Fruit fly (Drosophila melanogaster) whole organism, prepupa: Measurements from ENCODE around the gene osp.

ENCODE experiments used
- Blimp-1 ChIP-seq: fragments of 200-800 bp; sonication (Bioruptor generic); optimal IDR thresholded peaks from 3 replicates; lab custom pipeline; 2017; ENCODE audit warnings: missing biosample characterization, missing genetic modification characterization, mild to moderate bottlenecking, moderate library complexity, missing genetic modification reagents
- CG10669 ChIP-seq: fragments of 200-800 bp; sonication (Bioruptor generic); optimal IDR thresholded peaks from 3 replicates; lab custom pipeline; 2018; ENCODE audit warnings: missing biosample characterization, mild to moderate bottlenecking, missing genetic modification characterization, moderate library complexity
- CG11294 ChIP-seq: fragments of 200-800 bp; sonication (Bioruptor generic); IDR thresholded peaks from 2 replicates; pipeline ENCODE4 v1.3.6; 2022; ENCODE audit warnings: missing biosample characterization, missing genetic modification characterization
- CG11762 ChIP-seq: fragments of 200-800 bp; sonication (Bioruptor generic); optimal IDR thresholded peaks from 3 replicates; lab custom pipeline; 2016; ENCODE audit warnings: missing biosample characterization, missing genetic modification characterization; ENCODE audit not compliant: insufficient read depth
- CG11902 ChIP-seq: fragments of 200-800 bp; sonication (Bioruptor generic); optimal IDR thresholded peaks from 3 replicates; lab custom pipeline; 2016; ENCODE audit warnings: missing biosample characterization, missing genetic modification characterization
- CG1621 ChIP-seq: fragments of 200-800 bp; sonication (Bioruptor generic); optimal IDR thresholded peaks from 3 replicates; lab custom pipeline; 2018; ENCODE audit warnings: missing biosample characterization, mild to moderate bottlenecking, missing genetic modification characterization
- CG16779 ChIP-seq: fragments of 200-800 bp; sonication (Bioruptor generic); optimal IDR thresholded peaks from 3 replicates; lab custom pipeline; 2017; ENCODE audit warnings: missing biosample characterization, mild to moderate bottlenecking, missing genetic modification characterization
- CG3032 ChIP-seq: fragments of 200-800 bp; optimal IDR thresholded peaks from 2 replicates; lab custom pipeline; 2019; ENCODE audit warnings: missing biosample characterization, mild to moderate bottlenecking, missing genetic modification characterization, moderate library complexity
- CG32006 ChIP-seq: fragments of 200-800 bp; sonication (Bioruptor generic); optimal IDR thresholded peaks from 3 replicates; lab custom pipeline; 2017; ENCODE audit warnings: missing biosample characterization, mild to moderate bottlenecking, missing genetic modification characterization
- CG3919 ChIP-seq: fragments of 200-800 bp; sonication (Bioruptor generic); optimal IDR thresholded peaks from 3 replicates; lab custom pipeline; 2016; ENCODE audit warnings: missing biosample characterization, missing genetic modification characterization
- CG4318 ChIP-seq: fragments of 200-800 bp; sonication (Bioruptor generic); optimal IDR thresholded peaks from 3 replicates; lab custom pipeline; 2017; ENCODE audit warnings: missing biosample characterization, mild to moderate bottlenecking, missing genetic modification characterization
- CG6163 ChIP-seq: fragments of 200-800 bp; sonication (Bioruptor generic); IDR thresholded peaks from 3 replicates; pipeline ENCODE4 v1.3.6; 2022; ENCODE audit warnings: missing biosample characterization, missing genetic modification characterization
- CG6276 ChIP-seq: fragments of 200-800 bp; sonication (Bioruptor generic); optimal IDR thresholded peaks from 2 replicates; lab custom pipeline; 2017; ENCODE audit warnings: missing biosample characterization, mild to moderate bottlenecking, missing genetic modification characterization
- CG6792 ChIP-seq: fragments of 200-800 bp; sonication (Bioruptor generic); optimal IDR thresholded peaks from 3 replicates; lab custom pipeline; 2016; ENCODE audit warnings: missing biosample characterization, missing genetic modification characterization
- CG6808 ChIP-seq: fragments of 200-800 bp; sonication (Bioruptor generic); optimal IDR thresholded peaks from 3 replicates; lab custom pipeline; 2017; ENCODE audit warnings: missing biosample characterization, missing genetic modification characterization, mild to moderate bottlenecking, moderate library complexity, missing genetic modification reagents
- CG6854 ChIP-seq: fragments of 200-800 bp; sonication (Bioruptor generic); optimal IDR thresholded peaks from 2 replicates; lab custom pipeline; 2017; ENCODE audit warnings: missing biosample characterization, mild to moderate bottlenecking, missing genetic modification characterization
- CG7368 ChIP-seq: fragments of 200-800 bp; sonication (Bioruptor generic); optimal IDR thresholded peaks from 3 replicates; lab custom pipeline; 2016; ENCODE audit warnings: missing biosample characterization, missing genetic modification characterization
- CG8119 ChIP-seq: fragments of 200-800 bp; sonication (Bioruptor generic); IDR thresholded peaks from 3 replicates; pipeline ENCODE4 v1.3.6; 2022; ENCODE audit warnings: missing biosample characterization, missing genetic modification characterization
- CG8319 ChIP-seq: fragments of 200-800 bp; sonication (Bioruptor generic); optimal IDR thresholded peaks from 3 replicates; lab custom pipeline; 2016; ENCODE audit warnings: missing biosample characterization, missing genetic modification characterization
- CG8632 ChIP-seq: fragments of 200-800 bp; sonication (Bioruptor generic); optimal IDR thresholded peaks from 3 replicates; lab custom pipeline; 2016; ENCODE audit warnings: missing biosample characterization, missing genetic modification characterization
- CG9139 ChIP-seq: fragments of 200-800 bp; sonication (Bioruptor generic); optimal IDR thresholded peaks from 3 replicates; lab custom pipeline; 2017; ENCODE audit warnings: missing biosample characterization, mild to moderate bottlenecking, missing genetic modification characterization
- Eip78C ChIP-seq: fragments of 200-800 bp; sonication (Bioruptor generic); peaks from one replicate; lab custom pipeline; 2016; ENCODE audit warnings: missing biosample characterization, missing genetic modification characterization
- Eip93F ChIP-seq: fragments of 200-800 bp; sonication (Bioruptor generic); optimal IDR thresholded peaks from 2 replicates; lab custom pipeline; 2016; ENCODE audit warnings: missing biosample characterization, mild to moderate bottlenecking, missing genetic modification characterization
- Ets21C ChIP-seq: fragments of 200-800 bp; sonication (Bioruptor generic); optimal IDR thresholded peaks from 3 replicates; lab custom pipeline; 2016; ENCODE audit warnings: missing biosample characterization, missing genetic modification characterization
- Ets96B ChIP-seq: fragments of 200-800 bp; optimal IDR thresholded peaks from 2 replicates; lab custom pipeline; 2019; ENCODE audit warnings: missing biosample characterization, mild to moderate bottlenecking, missing genetic modification characterization, moderate library complexity
- Gug ChIP-seq: fragments of 200-800 bp; sonication (Bioruptor generic); IDR thresholded peaks from 2 replicates; pipeline ENCODE4 v1.3.6; 2022; ENCODE audit warnings: missing biosample characterization, missing genetic modification characterization
- Hr38 ChIP-seq: sonication (Bioruptor generic); optimal IDR thresholded peaks from 2 replicates; lab custom pipeline; 2016; ENCODE audit warnings: missing biosample characterization, missing genetic modification characterization
- Hr39 ChIP-seq: fragments of 200-800 bp; sonication (Bioruptor generic); optimal IDR thresholded peaks from 2 replicates; lab custom pipeline; 2016; ENCODE audit warnings: missing biosample characterization, missing genetic modification characterization
- Hr4 ChIP-seq: fragments of 200-800 bp; sonication (Bioruptor generic); optimal IDR thresholded peaks from 3 replicates; lab custom pipeline; 2016; ENCODE audit warnings: missing biosample characterization, missing genetic modification characterization
- Lpt ChIP-seq: fragments of 200-800 bp; sonication (Bioruptor generic); optimal IDR thresholded peaks from 3 replicates; lab custom pipeline; 2016; ENCODE audit warnings: missing biosample characterization, missing genetic modification characterization
- Met ChIP-seq: fragments of 200-800 bp; sonication (Bioruptor generic); optimal IDR thresholded peaks from 3 replicates; lab custom pipeline; 2016; ENCODE audit warnings: missing biosample characterization, missing genetic modification characterization
- OdsH ChIP-seq: fragments of 200-800 bp; sonication (Bioruptor generic); optimal IDR thresholded peaks from 3 replicates; lab custom pipeline; 2016; ENCODE audit warnings: missing biosample characterization, missing genetic modification characterization
- Smox ChIP-seq: fragments of 200-800 bp; sonication (Bioruptor generic); optimal IDR thresholded peaks from 3 replicates; lab custom pipeline; 2016; ENCODE audit warnings: missing biosample characterization, missing genetic modification characterization
- Sox102F ChIP-seq: fragments of 200-800 bp; sonication (Bioruptor generic); optimal IDR thresholded peaks from 2 replicates; lab custom pipeline; 2016; ENCODE audit warnings: missing biosample characterization, mild to moderate bottlenecking, missing genetic modification characterization
- Sox14 ChIP-seq: fragments of 200-800 bp; sonication (Bioruptor generic); optimal IDR thresholded peaks from 3 replicates; lab custom pipeline; 2016; ENCODE audit warnings: missing biosample characterization, missing genetic modification characterization
- Sox15 ChIP-seq: fragments of 200-800 bp; sonication (Bioruptor generic); optimal IDR thresholded peaks from 3 replicates; lab custom pipeline; 2016; ENCODE audit warnings: missing biosample characterization, missing genetic modification characterization
- acj6 ChIP-seq: fragments of 200-800 bp; sonication (Bioruptor generic); optimal IDR thresholded peaks from 3 replicates; lab custom pipeline; 2016; ENCODE audit warnings: missing biosample characterization, missing genetic modification characterization
- cyc ChIP-seq: fragments of 200-800 bp; sonication (Bioruptor generic); optimal IDR thresholded peaks from 3 replicates; lab custom pipeline; 2016; ENCODE audit warnings: missing biosample characterization, missing genetic modification characterization
- dac ChIP-seq: fragments of 200-800 bp; sonication (Bioruptor generic); optimal IDR thresholded peaks from 2 replicates; lab custom pipeline; 2017; ENCODE audit warnings: missing biosample characterization, mild to moderate bottlenecking, missing genetic modification characterization
- eg ChIP-seq: fragments of 200-800 bp; sonication (Bioruptor generic); IDR thresholded peaks from 3 replicates; pipeline ENCODE4 v1.3.6; 2022; ENCODE audit warnings: missing biosample characterization, missing genetic modification characterization
- esn ChIP-seq: fragments of 200-800 bp; sonication (Bioruptor generic); optimal IDR thresholded peaks from 2 replicates; lab custom pipeline; 2016; ENCODE audit warnings: missing biosample characterization, mild to moderate bottlenecking, missing genetic modification characterization, moderate library complexity
- fd59A ChIP-seq: fragments of 200-800 bp; sonication (Bioruptor generic); optimal IDR thresholded peaks from 2 replicates; lab custom pipeline; 2017; ENCODE audit warnings: missing biosample characterization, mild to moderate bottlenecking, missing genetic modification characterization, missing genetic modification reagents
- fd85E ChIP-seq: fragments of 200-800 bp; sonication (Bioruptor generic); optimal IDR thresholded peaks from 3 replicates; lab custom pipeline; 2016; ENCODE audit warnings: missing biosample characterization, missing genetic modification characterization
- fkh ChIP-seq: fragments of 200-800 bp; sonication (Bioruptor generic); optimal IDR thresholded peaks from 3 replicates; lab custom pipeline; 2017; ENCODE audit warnings: missing biosample characterization, mild to moderate bottlenecking, missing genetic modification characterization, moderate library complexity
- lz ChIP-seq: fragments of 200-800 bp; sonication (Bioruptor generic); optimal IDR thresholded peaks from 3 replicates; lab custom pipeline; 2016; ENCODE audit warnings: missing biosample characterization, missing genetic modification characterization
- net ChIP-seq: fragments of 200-800 bp; sonication (Bioruptor generic); optimal IDR thresholded peaks from 3 replicates; lab custom pipeline; 2016; ENCODE audit warnings: missing biosample characterization, missing genetic modification characterization
- pdm3 ChIP-seq: fragments of 200-800 bp; sonication (Bioruptor generic); optimal IDR thresholded peaks from 3 replicates; lab custom pipeline; 2016; ENCODE audit warnings: missing biosample characterization, missing genetic modification characterization
- spab ChIP-seq: fragments of 200-800 bp; sonication (Bioruptor generic); optimal IDR thresholded peaks from 2 replicates; lab custom pipeline; 2017; ENCODE audit warnings: missing biosample characterization, mild to moderate bottlenecking, missing genetic modification characterization, missing genetic modification reagents
- ss ChIP-seq, 2 experiments: fragments of 200-800 bp; sonication (Bioruptor generic); optimal IDR thresholded peaks; 2 replicates in 1 of 2; 3 replicates in 1 of 2; lab custom pipeline; 2017 to 2018; ENCODE audit warnings: mild to moderate bottlenecking in 2 of 2, missing biosample characterization in 2 of 2, missing genetic modification characterization in 2 of 2, moderate library complexity in 1 of 2
- svp ChIP-seq: fragments of 200-800 bp; sonication (Bioruptor generic); peaks from one replicate; lab custom pipeline; 2016; ENCODE audit warnings: missing biosample characterization, missing genetic modification characterization

Gene osp

dm6 chr2L:14706194-14706593 is 17.1 kb upstream of the osp start (continued):
- TF ChIP-seq Sox14 (GFP tag; lab: Kevin White, UChicago) (peak; percentile 21), Sox15 (peak; percentile 26), CG10669 (peak; percentile 11), CG8632 (GFP tag; lab: Kevin White, UChicago) (no peak), net (GFP tag; lab: Kevin White, UChicago) (no peak), CG1621 (no peak), CG32006 (GFP tag; lab: Kevin White, UChicago) (no peak), svp (peak; percentile 61), eg (no peak), CG11902 (GFP tag; lab: Kevin White, UChicago) (peak; percentile 59), CG11762 (GFP tag; lab: Kevin White, UChicago) (peak; percentile 14)

DNA sequence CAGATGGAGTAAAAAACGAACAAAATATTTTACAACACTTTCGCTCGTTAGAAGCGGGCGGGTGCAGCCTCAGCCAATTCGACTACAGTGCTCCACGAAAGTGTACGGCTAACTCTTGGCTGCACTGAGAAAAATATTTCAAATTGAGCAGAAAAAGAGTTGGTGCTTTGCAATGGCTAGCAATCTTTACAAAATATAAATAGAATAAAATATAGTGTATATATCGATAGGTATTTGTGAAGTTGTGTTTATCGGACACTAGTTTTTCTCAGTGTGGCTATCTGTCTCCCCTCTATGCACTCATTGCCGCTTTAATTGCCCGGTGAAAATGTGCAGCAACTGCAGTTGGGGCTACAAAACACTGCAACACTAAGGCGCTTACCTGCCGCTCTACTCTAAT is 12.4 kb upstream of the osp start:
- TF ChIP-seq Ets21C (GFP tag; lab: Kevin White, UChicago) = no peak
- peak; percentile 23 for TF ChIP-seq CG6792
- TF ChIP-seq Sox14 (GFP tag; lab: Kevin White, UChicago) = no peak
- peak; percentile 43 for TF ChIP-seq pdm3 (GFP tag; lab: Kevin White, UChicago)
- TF ChIP-seq CG32006 (GFP tag; lab: Kevin White, UChicago) = peak; percentile 94
- no peak for TF ChIP-seq Sox102F (GFP tag; lab: Kevin White, UChicago)
- no peak for TF ChIP-seq fd85E (GFP tag; lab: Kevin White, UChicago)
- no peak for TF ChIP-seq CG6808 (GFP tag; lab: Kevin White, UChicago)
- TF ChIP-seq CG11762 (GFP tag; lab: Kevin White, UChicago) = no peak
- peak; percentile 45 for TF ChIP-seq net (GFP tag; lab: Kevin White, UChicago)
- TF ChIP-seq Eip78C = peak; percentile 90
- peak; percentile 23 for TF ChIP-seq CG6276 (GFP tag; lab: Kevin White, UChicago)
- no peak for TF ChIP-seq esn
- TF ChIP-seq CG8319 (GFP tag; lab: Kevin White, UChicago) = no peak
- no peak for TF ChIP-seq CG9139 (GFP tag; lab: Kevin White, UChicago)
- no peak for TF ChIP-seq CG3032 (tag; lab: Kevin White, UChicago)
- no peak for TF ChIP-seq CG10669
- no peak for TF ChIP-seq CG7368
- TF ChIP-seq Blimp-1 (GFP tag; lab: Kevin White, UChicago) = no peak
- TF ChIP-seq CG3919 = peak; percentile 47
- TF ChIP-seq spab = no peak
- TF ChIP-seq Eip93F (GFP tag; lab: Kevin White, UChicago) = no peak
- TF ChIP-seq CG11294 (GFP tag; lab: Robert Waterston, UW) = no peak
- no peak for TF ChIP-seq Gug
- peak; percentile 72 for TF ChIP-seq OdsH (GFP tag; lab: Kevin White, UChicago)
- no peak for TF ChIP-seq Smox (GFP tag; lab: Kevin White, UChicago)
- peak; percentile 89 for TF ChIP-seq CG4318 (GFP tag; lab: Kevin White, UChicago)
- TF ChIP-seq ss (GFP tag; optimal IDR thresholded peaks at IDR 0.05; lab: Kevin White, UChicago) = no peak
- TF ChIP-seq CG16779 (tag; lab: Kevin White, UChicago) = no peak
- peak; percentile 28 for TF ChIP-seq acj6
- no peak for TF ChIP-seq Sox15
- no peak for TF ChIP-seq lz
- no peak for TF ChIP-seq fkh (GFP tag; lab: Kevin White, UChicago)
- TF ChIP-seq CG6854 (GFP tag; lab: Kevin White, UChicago) = no peak
- no peak for TF ChIP-seq CG11902 (GFP tag; lab: Kevin White, UChicago)
- TF ChIP-seq CG1621 = no peak
- TF ChIP-seq fd59A = no peak
- TF ChIP-seq Hr4 (GFP tag; lab: Kevin White, UChicago) = peak; percentile 93
- peak; percentile 72 for TF ChIP-seq Lpt (GFP tag; lab: Kevin White, UChicago)
- peak; percentile 92 for TF ChIP-seq CG8119
- no peak for TF ChIP-seq Hr38
- TF ChIP-seq Hr39 (GFP tag; lab: Kevin White, UChicago) = no peak
- no peak for TF ChIP-seq Ets96B (tag; lab: Kevin White, UChicago)
- peak; percentile 82 for TF ChIP-seq dac (GFP tag; lab: Kevin White, UChicago)
- TF ChIP-seq eg = peak; percentile 73
- TF ChIP-seq cyc (GFP tag; lab: Kevin White, UChicago) = no peak
- no peak for TF ChIP-seq Met (GFP tag; lab: Kevin White, UChicago)
- peak; percentile 84 for TF ChIP-seq CG6163
